Worm (Caenorhabditis elegans) whole organism, L4 larva: ENCODE data around the gene F59B10.5.
A peak's percentile ranks its signal among the peaks of the same experiment; 100 is the strongest.

Experiments used
- D1046.2 ChIP-seq: fragments of 200-800 bp; sonication (Bioruptor generic); IDR thresholded peaks from 2 replicates; pipeline ENCODE4 v1.3.6; 2022; ENCODE audit warnings: missing genetic modification characterization, missing compliant biosample characterization
- F26F4.8 ChIP-seq: fragments of 200-800 bp; sonication (Bioruptor generic); conservative IDR thresholded peaks from 2 replicates; pipeline ENCODE4 v1.3.6; 2022; ENCODE audit warnings: missing genetic modification characterization, missing compliant biosample characterization
- F49E8.2 ChIP-seq: sonication (generic microtip); optimal IDR thresholded peaks from 2 replicates; lab custom pipeline; 2016; ENCODE audit warnings: missing compliant biosample characterization, mild to moderate bottlenecking, missing genetic modification characterization, borderline replicate concordance
- R02D3.7 ChIP-seq: fragments of 150-350 bp; sonication (generic microtip); optimal IDR thresholded peaks from 3 replicates; lab custom pipeline; 2014; ENCODE audit warnings: missing biosample characterization, missing genetic modification characterization
- T20F7.1 ChIP-seq: fragments of 200-800 bp; sonication (Bioruptor generic); optimal IDR thresholded peaks from 2 replicates; lab custom pipeline; 2018; ENCODE audit warnings: mild to moderate bottlenecking, missing genetic modification characterization, missing compliant biosample characterization
- T26A8.4 ChIP-seq: fragments of 200-800 bp; sonication (Bioruptor generic); IDR thresholded peaks from 2 replicates; pipeline ENCODE4 v1.3.6; 2022; ENCODE audit warnings: missing genetic modification characterization, missing compliant biosample characterization
- Y75B8A.6 ChIP-seq: fragments of 200-800 bp; sonication (Bioruptor generic); IDR thresholded peaks from 2 replicates; pipeline ENCODE4 v1.3.6; 2022; ENCODE audit warnings: missing genetic modification reagents, missing genetic modification characterization, missing compliant biosample characterization
- ZK546.5 ChIP-seq, 2 experiments: sonication (generic microtip); optimal IDR thresholded peaks; 2 replicates each; lab custom pipeline; 2017; ENCODE audit warnings: missing biosample characterization in 2 of 2, missing genetic modification characterization in 2 of 2
- aha-1 ChIP-seq: fragments of 150-350 bp; peaks from one replicate; lab custom pipeline; 2014; ENCODE audit warnings: missing biosample characterization, missing genetic modification characterization
- aly-2 ChIP-seq: sonication (generic microtip); optimal IDR thresholded peaks from 2 replicates; lab custom pipeline; 2018; ENCODE audit warnings: missing biosample characterization, missing genetic modification characterization
- ama-1 ChIP-seq: fragments of 150-350 bp; optimal IDR thresholded peaks from 2 replicates; lab custom pipeline; 2014; ENCODE audit warnings: inconsistent platforms, mixed read lengths
- arid-1 ChIP-seq: fragments of 200-800 bp; sonication (Bioruptor generic); conservative IDR thresholded peaks from 2 replicates; pipeline ENCODE4 v1.3.6; 2022; ENCODE audit warnings: missing genetic modification reagents, missing genetic modification characterization, missing compliant biosample characterization
- attf-4 ChIP-seq: sonication (generic microtip); optimal IDR thresholded peaks from 3 replicates; lab custom pipeline; 2017; ENCODE audit warnings: missing biosample characterization, missing genetic modification characterization
- ceh-44 ChIP-seq: fragments of 200-800 bp; sonication (Bioruptor generic); IDR thresholded peaks from 2 replicates; pipeline ENCODE4 v1.3.6; 2022; ENCODE audit warnings: missing genetic modification reagents, missing genetic modification characterization, missing compliant biosample characterization
- ctbp-1 ChIP-seq: fragments of 200-800 bp; sonication (Bioruptor generic); IDR thresholded peaks from 2 replicates; pipeline ENCODE4 v1.3.6; 2022; ENCODE audit warnings: missing genetic modification reagents, missing genetic modification characterization, missing compliant biosample characterization
- dpl-1 ChIP-seq: fragments of 150-350 bp; optimal IDR thresholded peaks from 2 replicates; lab custom pipeline; 2014; ENCODE audit warnings: missing biosample characterization, missing genetic modification reagents, missing genetic modification characterization
- egl-27 ChIP-seq: sonication (generic microtip); optimal IDR thresholded peaks from 3 replicates; lab custom pipeline; 2017; ENCODE audit warnings: missing biosample characterization, missing genetic modification reagents, missing genetic modification characterization
- egl-43 ChIP-seq: fragments of 200-800 bp; sonication (Bioruptor generic); IDR thresholded peaks from 2 replicates; pipeline ENCODE4 v1.3.6; 2022; ENCODE audit warnings: missing genetic modification reagents, missing genetic modification characterization, missing compliant biosample characterization
- hlh-11 ChIP-seq: fragments of 200-800 bp; sonication (Bioruptor generic); optimal IDR thresholded peaks from 2 replicates; lab custom pipeline; 2018; ENCODE audit warnings: mild to moderate bottlenecking, missing genetic modification characterization, missing compliant biosample characterization
- hlh-30 ChIP-seq: sonication (generic microtip); optimal IDR thresholded peaks from 2 replicates; lab custom pipeline; 2017; ENCODE audit warnings: antibody characterized with exemption, mild to moderate bottlenecking, missing genetic modification characterization, missing compliant biosample characterization; ENCODE audit not compliant: insufficient read depth
- hmg-1.1 ChIP-seq: fragments of 200-800 bp; sonication (Bioruptor generic); IDR thresholded peaks from 2 replicates; pipeline ENCODE4 v1.3.6; 2022; ENCODE audit warnings: missing genetic modification reagents, missing genetic modification characterization, missing compliant biosample characterization
- lim-7 ChIP-seq: fragments of 200-800 bp; sonication (Bioruptor generic); IDR thresholded peaks from 2 replicates; pipeline ENCODE4 v1.3.6; 2022; ENCODE audit warnings: missing genetic modification characterization, missing compliant biosample characterization
- lin-1 ChIP-seq: fragments of 200-800 bp; sonication (Bioruptor generic); IDR thresholded peaks from 2 replicates; pipeline ENCODE4 v1.3.6; 2022; ENCODE audit warnings: missing genetic modification reagents, missing genetic modification characterization, missing compliant biosample characterization
- lin-13 ChIP-seq: fragments of 150-350 bp; optimal IDR thresholded peaks from 2 replicates; lab custom pipeline; 2014; ENCODE audit warnings: missing biosample characterization, missing genetic modification reagents, missing genetic modification characterization
- lin-38 ChIP-seq: fragments of 200-800 bp; sonication (Bioruptor generic); IDR thresholded peaks from 2 replicates; pipeline ENCODE4 v1.3.6; 2022; ENCODE audit warnings: missing genetic modification reagents, missing genetic modification characterization, missing compliant biosample characterization
- lin-39 ChIP-seq: fragments of 150-350 bp; optimal IDR thresholded peaks from 2 replicates; lab custom pipeline; 2014; ENCODE audit warnings: missing biosample characterization, missing genetic modification reagents, missing genetic modification characterization
- lir-3 ChIP-seq: sonication (generic microtip); optimal IDR thresholded peaks from 2 replicates; lab custom pipeline; 2016; ENCODE audit warnings: mild to moderate bottlenecking, missing genetic modification characterization, missing compliant biosample characterization
- madf-9 ChIP-seq: fragments of 200-800 bp; sonication (Bioruptor generic); conservative IDR thresholded peaks from 2 replicates; pipeline ENCODE4 v1.3.6; 2022; ENCODE audit warnings: missing genetic modification reagents, missing genetic modification characterization, missing compliant biosample characterization
- mdl-1 ChIP-seq, 2 experiments: fragments of 150-350 bp in 1 of 2; sonication (generic microtip) in 1 of 2; optimal IDR thresholded peaks; 2 replicates each; lab custom pipeline; 2014 to 2017; ENCODE audit warnings: missing biosample characterization in 2 of 2, missing genetic modification characterization in 2 of 2
- mep-1 ChIP-seq: fragments of 150-350 bp; sonication (generic microtip); optimal IDR thresholded peaks from 3 replicates; lab custom pipeline; 2014; ENCODE audit warnings: missing biosample characterization, missing genetic modification characterization
- nhr-10 ChIP-seq: fragments of 150-350 bp; optimal IDR thresholded peaks from 2 replicates; lab custom pipeline; 2014; ENCODE audit warnings: missing biosample characterization, missing genetic modification characterization
- nhr-102 ChIP-seq: sonication (generic microtip); optimal IDR thresholded peaks from 2 replicates; lab custom pipeline; 2016; ENCODE audit warnings: mild to moderate bottlenecking, missing genetic modification characterization, moderate library complexity, missing compliant biosample characterization
- nhr-25 ChIP-seq: sonication (generic microtip); optimal IDR thresholded peaks from 2 replicates; lab custom pipeline; 2017; ENCODE audit warnings: missing genetic modification characterization, mild to moderate bottlenecking, missing compliant biosample characterization, antibody characterized with exemption, moderate library complexity, borderline replicate concordance; ENCODE audit not compliant: insufficient read depth
- nhr-28 ChIP-seq: fragments of 150-350 bp; optimal IDR thresholded peaks from 2 replicates; lab custom pipeline; 2014; ENCODE audit warnings: missing biosample characterization, missing genetic modification characterization
- pha-4 ChIP-seq, 2 experiments: fragments of 150-350 bp in 1 of 2; fragments of 200-800 bp in 1 of 2; sonication (Bioruptor generic) in 1 of 2; IDR thresholded peaks in 1 of 2; optimal IDR thresholded peaks in 1 of 2; 2 replicates each; pipeline versions ENCODE4 v1.3.6 to Lab custom; 2014 to 2022; ENCODE audit warnings: missing genetic modification characterization in 2 of 2, missing genetic modification reagents in 2 of 2, missing biosample characterization in 1 of 2, missing compliant biosample characterization in 1 of 2
- saeg-2 ChIP-seq: fragments of 200-800 bp; sonication (Bioruptor generic); IDR thresholded peaks from 2 replicates; pipeline ENCODE4 v1.3.6; 2022; ENCODE audit warnings: missing genetic modification reagents, missing genetic modification characterization, missing compliant biosample characterization
- sdz-12 ChIP-seq: fragments of 200-800 bp; sonication (Bioruptor generic); optimal IDR thresholded peaks from 2 replicates; lab custom pipeline; 2018; ENCODE audit warnings: mild to moderate bottlenecking, missing genetic modification characterization, missing compliant biosample characterization
- skn-1 ChIP-seq: fragments of 150-350 bp; optimal IDR thresholded peaks from 2 replicates; lab custom pipeline; 2014; ENCODE audit warnings: missing biosample characterization, missing genetic modification characterization
- snpc-1.2 ChIP-seq: fragments of 200-800 bp; sonication (Bioruptor generic); IDR thresholded peaks from 2 replicates; pipeline ENCODE4 v1.3.6; 2022; ENCODE audit warnings: missing genetic modification reagents, missing genetic modification characterization, missing compliant biosample characterization
- spr-1 ChIP-seq: sonication (generic microtip); optimal IDR thresholded peaks from 2 replicates; lab custom pipeline; 2016; ENCODE audit warnings: mild to moderate bottlenecking, missing genetic modification characterization, missing compliant biosample characterization
- tag-97 ChIP-seq: fragments of 200-800 bp; sonication (Bioruptor generic); IDR thresholded peaks from 2 replicates; pipeline ENCODE4 v1.3.6; 2022; ENCODE audit warnings: missing genetic modification characterization, missing compliant biosample characterization
- tra-1 ChIP-seq: fragments of 200-800 bp; sonication (Bioruptor generic); IDR thresholded peaks from 2 replicates; pipeline ENCODE4 v1.3.6; 2022; ENCODE audit warnings: missing genetic modification reagents, missing genetic modification characterization, missing compliant biosample characterization
- vab-7 ChIP-seq: fragments of 200-800 bp; sonication (Bioruptor generic); IDR thresholded peaks from 2 replicates; pipeline ENCODE4 v1.3.6; 2022; ENCODE audit warnings: missing genetic modification reagents, missing genetic modification characterization, missing compliant biosample characterization
- zag-1 ChIP-seq: fragments of 150-350 bp; optimal IDR thresholded peaks from 2 replicates; lab custom pipeline; 2014; ENCODE audit warnings: missing biosample characterization, missing genetic modification characterization
- zfp-3 ChIP-seq: fragments of 200-800 bp; sonication (Bioruptor generic); conservative IDR thresholded peaks from 2 replicates; pipeline ENCODE4 v1.3.6; 2022; ENCODE audit warnings: missing genetic modification reagents, missing genetic modification characterization, missing compliant biosample characterization
- zip-2 ChIP-seq: fragments of 150-350 bp; optimal IDR thresholded peaks from 2 replicates; lab custom pipeline; 2014; ENCODE audit warnings: missing biosample characterization, missing genetic modification characterization

Gene F59B10.5

ce11 chrII:10545924-10546783 is 22.7 kb upstream of the F59B10.5 start (continued):
- TF ChIP-seq nhr-102 (tag; lab: Kevin White, UChicago) (no peak), Y75B8A.6 (GFP tag; lab: Robert Waterston, UW) (peak; percentile 37; the same call in 1 of the 2 replicates), nhr-10 (tag; lab: Kevin White, UChicago) (no peak), attf-4 (tag; lab: Kevin White, UChicago) (no peak)

DNA sequence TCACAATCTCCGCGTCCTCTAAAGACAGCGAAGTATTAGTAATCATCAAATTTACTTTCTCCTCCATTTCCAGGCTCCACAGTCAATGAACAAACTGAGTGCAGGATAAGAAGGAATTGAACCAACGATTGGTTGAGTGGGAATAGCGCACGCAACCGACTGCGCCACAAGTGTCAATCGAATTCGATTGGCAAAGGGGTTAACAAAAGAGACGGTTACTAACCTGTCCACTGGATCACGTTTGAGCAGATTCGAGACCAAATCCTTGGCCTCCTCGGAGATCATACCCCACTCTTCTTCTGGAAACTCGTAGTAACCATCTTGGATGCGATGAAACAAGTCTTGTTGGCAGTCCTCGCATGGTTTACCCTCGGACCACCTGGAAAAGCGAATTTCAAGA is 21.7 kb upstream of the F59B10.5 start:
- TF ChIP-seq zip-2 = no peak
- TF ChIP-seq madf-9 (GFP tag; lab: Robert Waterston, UW) = no peak
- peak; percentile 2 for TF ChIP-seq T20F7.1
- TF ChIP-seq nhr-28 = no peak
- TF ChIP-seq dpl-1 (GFP tag; lab: Kevin White, UChicago) = no peak
- no peak for TF ChIP-seq egl-27 (tag; lab: Kevin White, UChicago)
- TF ChIP-seq mep-1 (tag; lab: Kevin White, UChicago) = no peak
- peak; percentile 15; the same call in 1 of the 2 replicates for TF ChIP-seq lin-1
- no peak for TF ChIP-seq saeg-2 (GFP tag; lab: Robert Waterston, UW)
- TF ChIP-seq egl-43 = peak; percentile 50
- 0 out of 2 replicates have a peak, but pooled peaks have one; percentile 27 for TF ChIP-seq pha-4 (GFP tag; IDR thresholded peaks at IDR 0.05; lab: Robert Waterston, UW)
- no peak for TF ChIP-seq pha-4 (tag; optimal IDR thresholded peaks at IDR 0.05; lab: Kevin White, UChicago)
- TF ChIP-seq D1046.2 (GFP tag; lab: Robert Waterston, UW) = no peak
- TF ChIP-seq tra-1 (GFP tag; lab: Robert Waterston, UW) = no peak
- no peak for TF ChIP-seq hlh-11 (tag; lab: Kevin White, UChicago)
- peak; percentile 68 for TF ChIP-seq sdz-12 (GFP tag; lab: Kevin White, UChicago)
- 0 out of 2 replicates have a peak, but pooled peaks have one; percentile 24 for TF ChIP-seq zfp-3 (GFP tag; lab: Robert Waterston, UW)
- TF ChIP-seq aha-1 (tag; lab: Kevin White, UChicago) = peak; percentile 99
- TF ChIP-seq ZK546.5 (tag; optimal IDR thresholded peaks at IDR 0.05; lab: Kevin White, UChicago) = no peak
- no peak for TF ChIP-seq tag-97 (GFP tag; lab: Robert Waterston, UW)
- TF ChIP-seq attf-4 (tag; lab: Kevin White, UChicago) = no peak
- peak; percentile 42; the same call in 1 of the 2 replicates for TF ChIP-seq lin-38 (GFP tag; lab: Robert Waterston, UW)
- TF ChIP-seq ctbp-1 = peak; percentile 36; the same call in 1 of the 2 replicates
- peak; percentile 75; the same call in 1 of the 2 replicates for TF ChIP-seq Y75B8A.6 (GFP tag; lab: Robert Waterston, UW)
- no peak for TF ChIP-seq F26F4.8 (GFP tag; lab: Robert Waterston, UW)
- TF ChIP-seq lin-39 (tag; lab: Kevin White, UChicago) = no peak
- TF ChIP-seq hlh-30 (tag; lab: Kevin White, UChicago) = no peak
- no peak for TF ChIP-seq ceh-44 (GFP tag; lab: Robert Waterston, UW)
- no peak for TF ChIP-seq aly-2
- TF ChIP-seq spr-1 (tag; lab: Kevin White, UChicago) = no peak
- TF ChIP-seq mdl-1 (tag; optimal IDR thresholded peaks at IDR 0.05; lab: Kevin White, UChicago) = no peak
- TF ChIP-seq T26A8.4 = no peak
- TF ChIP-seq nhr-25 = peak; percentile 3
- TF ChIP-seq vab-7 (GFP tag; lab: Robert Waterston, UW) = no peak
- TF ChIP-seq ama-1 (lab: Kevin White, UChicago) = peak; percentile 84
- peak; percentile 50; the same call in 1 of the 2 replicates for TF ChIP-seq arid-1 (GFP tag; lab: Robert Waterston, UW)
- no peak for TF ChIP-seq lir-3 (tag; lab: Kevin White, UChicago)
- TF ChIP-seq lin-13 (GFP tag; lab: Kevin White, UChicago) = peak; percentile 69
- no peak for TF ChIP-seq skn-1 (tag; lab: Kevin White, UChicago)
- peak; percentile 64; the same call in 1 of the 2 replicates for TF ChIP-seq snpc-1.2
- 0 out of 2 replicates have a peak, but pooled peaks have one; percentile 55 for TF ChIP-seq lim-7 (GFP tag; lab: Robert Waterston, UW)
- TF ChIP-seq F49E8.2 = peak; percentile 23
- no peak for TF ChIP-seq R02D3.7 (tag; lab: Kevin White, UChicago)
- TF ChIP-seq hmg-1.1 (GFP tag; lab: Robert Waterston, UW) = 0 out of 2 replicates have a peak, but pooled peaks have one; percentile 5
- TF ChIP-seq zag-1 (tag; lab: Kevin White, UChicago) = no peak
